Fruit fly (Drosophila melanogaster) whole organism, embryonic: ENCODE results near the gene scrib.

Source experiments
- Adf1 ChIP-seq: fragments of 200-800 bp; sonication (Bioruptor generic); IDR thresholded peaks from 2 replicates; pipeline ENCODE4 v1.3.6; 2022; ENCODE audit warnings: missing biosample characterization, missing genetic modification characterization
- Aef1 ChIP-seq: fragments of 200-800 bp; sonication (Bioruptor generic); IDR thresholded peaks from 3 replicates; pipeline ENCODE4 v1.3.6; 2022; ENCODE audit warnings: missing biosample characterization, missing genetic modification characterization
- CG10267 ChIP-seq: fragments of 200-800 bp; sonication (Bioruptor generic); optimal IDR thresholded peaks from 2 replicates; lab custom pipeline; 2018; ENCODE audit warnings: missing biosample characterization, mild to moderate bottlenecking, missing genetic modification characterization, moderate library complexity
- CG10366 ChIP-seq: fragments of 200-800 bp; sonication (Bioruptor generic); IDR thresholded peaks from 2 replicates; pipeline ENCODE4 v1.3.6; 2022; ENCODE audit warnings: missing biosample characterization, missing genetic modification characterization
- CG11560 ChIP-seq: fragments of 200-800 bp; sonication (Bioruptor generic); IDR thresholded peaks from 3 replicates; pipeline ENCODE4 v1.3.6; 2022; ENCODE audit warnings: missing biosample characterization, missing genetic modification characterization
- CG1233 ChIP-seq: fragments of 200-800 bp; sonication (Bioruptor generic); optimal IDR thresholded peaks from 4 replicates; lab custom pipeline; 2018; ENCODE audit warnings: missing biosample characterization, mild to moderate bottlenecking, missing genetic modification characterization
- CG15073 ChIP-seq: fragments of 200-800 bp; sonication (Bioruptor generic); optimal IDR thresholded peaks from 2 replicates; lab custom pipeline; 2016; ENCODE audit warnings: missing biosample characterization, missing genetic modification characterization
- CG1603 ChIP-seq: fragments of 200-800 bp; sonication (Bioruptor generic); optimal IDR thresholded peaks from 2 replicates; lab custom pipeline; 2019; ENCODE audit warnings: missing biosample characterization, mild to moderate bottlenecking, missing genetic modification characterization, moderate library complexity
- CG18619 ChIP-seq: fragments of 200-800 bp; sonication (Bioruptor generic); optimal IDR thresholded peaks from 3 replicates; lab custom pipeline; 2017; ENCODE audit warnings: missing biosample characterization, mild to moderate bottlenecking, missing genetic modification characterization
- CG34224 ChIP-seq: fragments of 200-800 bp; sonication (Bioruptor generic); IDR thresholded peaks from 3 replicates; pipeline ENCODE4 v1.3.6; 2022; ENCODE audit warnings: missing biosample characterization, missing genetic modification characterization; ENCODE audit not compliant: partially characterized antibody
- CG4707 ChIP-seq: fragments of 200-800 bp; sonication (Bioruptor generic); optimal IDR thresholded peaks from 2 replicates; lab custom pipeline; 2018; ENCODE audit warnings: missing biosample characterization, mild to moderate bottlenecking, missing genetic modification characterization, moderate library complexity
- CG5180 ChIP-seq: fragments of 200-800 bp; sonication (Bioruptor generic); optimal IDR thresholded peaks from 3 replicates; lab custom pipeline; 2017; ENCODE audit warnings: missing biosample characterization, missing genetic modification characterization, mild to moderate bottlenecking, moderate library complexity, missing genetic modification reagents
- CG6254 ChIP-seq: fragments of 200-800 bp; sonication (Bioruptor generic); optimal IDR thresholded peaks from 3 replicates; lab custom pipeline; 2017; ENCODE audit warnings: mild to moderate bottlenecking, missing biosample characterization, missing genetic modification reagents, missing genetic modification characterization
- CG6791 ChIP-seq: fragments of 200-800 bp; sonication (Bioruptor generic); IDR thresholded peaks from 3 replicates; pipeline ENCODE4 v1.3.6; 2022; ENCODE audit warnings: missing biosample characterization, missing genetic modification characterization; ENCODE audit not compliant: partially characterized antibody
- CG8089 ChIP-seq: fragments of 200-800 bp; sonication (Bioruptor generic); optimal IDR thresholded peaks from 3 replicates; lab custom pipeline; 2016; ENCODE audit warnings: missing biosample characterization, missing genetic modification characterization
- CG8359 ChIP-seq: fragments of 200-800 bp; sonication (Bioruptor generic); optimal IDR thresholded peaks from 2 replicates; lab custom pipeline; 2017; ENCODE audit warnings: missing biosample characterization, mild to moderate bottlenecking, missing genetic modification characterization, borderline replicate concordance
- CG9876 ChIP-seq: fragments of 200-800 bp; sonication (Bioruptor generic); optimal IDR thresholded peaks from 2 replicates; lab custom pipeline; 2016; ENCODE audit warnings: missing biosample characterization, missing genetic modification characterization
- CTCF ChIP-seq: fragments of 200-800 bp; sonication (Bioruptor generic); optimal IDR thresholded peaks from 2 replicates; lab custom pipeline; 2017; ENCODE audit warnings: missing biosample characterization, mild to moderate bottlenecking, missing genetic modification characterization, moderate library complexity
- Dref ChIP-seq: fragments of 200-800 bp; sonication (Bioruptor generic); IDR thresholded peaks from 2 replicates; pipeline ENCODE4 v1.3.6; 2022; ENCODE audit warnings: missing biosample characterization, missing genetic modification characterization
- Drgx ChIP-seq: fragments of 200-800 bp; sonication (Bioruptor generic); IDR thresholded peaks from 2 replicates; pipeline ENCODE4 v1.3.6; 2022; ENCODE audit warnings: missing biosample characterization, missing genetic modification characterization
- ERR ChIP-seq: fragments of 200-800 bp; sonication (Bioruptor generic); optimal IDR thresholded peaks from 2 replicates; lab custom pipeline; 2016; ENCODE audit warnings: missing biosample characterization, missing genetic modification characterization
- Gug ChIP-seq: fragments of 200-800 bp; sonication (Bioruptor generic); IDR thresholded peaks from 4 replicates; pipeline ENCODE4 v1.3.6; 2022; ENCODE audit warnings: missing biosample characterization, missing genetic modification characterization
- Hmr ChIP-seq: fragments of 200-800 bp; sonication (Bioruptor generic); optimal IDR thresholded peaks from 3 replicates; lab custom pipeline; 2017; ENCODE audit warnings: mild to moderate bottlenecking, missing biosample characterization, missing genetic modification reagents, missing genetic modification characterization
- Hsf ChIP-seq: fragments of 200-800 bp; sonication (Bioruptor generic); optimal IDR thresholded peaks from 3 replicates; lab custom pipeline; 2016; ENCODE audit warnings: missing biosample characterization, missing genetic modification characterization
- Kr ChIP-seq: fragments of 200-800 bp; sonication (Bioruptor generic); optimal IDR thresholded peaks from 2 replicates; lab custom pipeline; 2017; ENCODE audit warnings: missing biosample characterization, mild to moderate bottlenecking, missing genetic modification characterization
- MTF-1 ChIP-seq: fragments of 200-800 bp; sonication (Bioruptor generic); optimal IDR thresholded peaks from 2 replicates; lab custom pipeline; 2018; ENCODE audit warnings: missing biosample characterization, mild to moderate bottlenecking, missing genetic modification characterization, borderline replicate concordance
- Med ChIP-seq: fragments of 200-800 bp; sonication (Bioruptor generic); peaks from one replicate; lab custom pipeline; 2016; ENCODE audit warnings: missing biosample characterization, missing genetic modification characterization, mild to moderate bottlenecking, inconsistent platforms, moderate library complexity
- Nf-YC ChIP-seq: fragments of 200-800 bp; optimal IDR thresholded peaks from 3 replicates; lab custom pipeline; 2019; ENCODE audit warnings: missing biosample characterization, mild to moderate bottlenecking, missing genetic modification characterization, moderate library complexity
- Optix ChIP-seq: fragments of 200-800 bp; sonication (Bioruptor generic); IDR thresholded peaks from 3 replicates; pipeline ENCODE4 v1.3.6; 2022; ENCODE audit warnings: missing biosample characterization, missing genetic modification characterization
- Sin3A ChIP-seq: fragments of >200 bp; optimal IDR thresholded peaks from 2 replicates; lab custom pipeline; 2018
- Sox102F ChIP-seq: fragments of 200-800 bp; sonication (Bioruptor generic); optimal IDR thresholded peaks from 2 replicates; lab custom pipeline; 2018; ENCODE audit warnings: missing biosample characterization, mild to moderate bottlenecking, missing genetic modification characterization, moderate library complexity
- ara ChIP-seq: fragments of 200-800 bp; sonication (Bioruptor generic); IDR thresholded peaks from 2 replicates; pipeline ENCODE4 v1.3.6; 2022; ENCODE audit warnings: missing biosample characterization, missing genetic modification characterization
- btn ChIP-seq: fragments of 200-800 bp; sonication (Bioruptor generic); optimal IDR thresholded peaks from 2 replicates; lab custom pipeline; 2016; ENCODE audit warnings: missing biosample characterization, missing genetic modification characterization
- caup ChIP-seq: fragments of 200-800 bp; sonication (Bioruptor generic); optimal IDR thresholded peaks from 3 replicates; lab custom pipeline; 2017; ENCODE audit warnings: missing biosample characterization, mild to moderate bottlenecking, missing genetic modification characterization, moderate library complexity; ENCODE audit not compliant: severe bottlenecking
- chinmo ChIP-seq: fragments of 200-800 bp; sonication (Bioruptor generic); IDR thresholded peaks from 4 replicates; pipeline ENCODE4 v1.3.6; 2022; ENCODE audit warnings: missing biosample characterization, missing genetic modification characterization; ENCODE audit not compliant: partially characterized antibody
- corto ChIP-seq: fragments of 200-800 bp; sonication (Bioruptor generic); optimal IDR thresholded peaks from 2 replicates; lab custom pipeline; 2016; ENCODE audit warnings: missing biosample characterization, mild to moderate bottlenecking, missing genetic modification characterization, moderate library complexity
- cwo ChIP-seq: fragments of 200-800 bp; sonication (Bioruptor generic); optimal IDR thresholded peaks from 3 replicates; lab custom pipeline; 2017; ENCODE audit warnings: missing biosample characterization, missing genetic modification characterization, mild to moderate bottlenecking, moderate library complexity, missing genetic modification reagents
- disco-r ChIP-seq: fragments of 200-800 bp; sonication (Bioruptor generic); optimal IDR thresholded peaks from 2 replicates; lab custom pipeline; 2016; ENCODE audit warnings: missing biosample characterization, missing genetic modification characterization
- emc ChIP-seq: fragments of 200-800 bp; sonication (Bioruptor generic); optimal IDR thresholded peaks from 2 replicates; lab custom pipeline; 2016; ENCODE audit warnings: missing biosample characterization, missing genetic modification characterization
- ewg ChIP-seq: fragments of 200-800 bp; sonication (Bioruptor generic); optimal IDR thresholded peaks from 3 replicates; lab custom pipeline; 2017; ENCODE audit warnings: mild to moderate bottlenecking, missing biosample characterization, missing genetic modification reagents, missing genetic modification characterization
- fd64A ChIP-seq: fragments of 200-800 bp; sonication (Bioruptor generic); optimal IDR thresholded peaks from 3 replicates; lab custom pipeline; 2018; ENCODE audit warnings: missing biosample characterization, mild to moderate bottlenecking, missing genetic modification characterization
- gce ChIP-seq: fragments of 200-800 bp; sonication (Bioruptor generic); IDR thresholded peaks from 3 replicates; pipeline ENCODE4 v1.3.6; 2022; ENCODE audit warnings: missing biosample characterization, missing genetic modification characterization
- hth ChIP-seq: fragments of >200 bp; optimal IDR thresholded peaks from 2 replicates; lab custom pipeline; 2017; ENCODE audit warnings: inconsistent platforms
- kay ChIP-seq: fragments of 200-800 bp; sonication (Bioruptor generic); optimal IDR thresholded peaks from 2 replicates; lab custom pipeline; 2016; ENCODE audit warnings: missing biosample characterization, missing genetic modification characterization
- klu ChIP-seq: fragments of 200-800 bp; sonication (Bioruptor generic); IDR thresholded peaks from 2 replicates; pipeline ENCODE4 v1.3.6; 2022; ENCODE audit warnings: missing biosample characterization, missing genetic modification characterization
- kni ChIP-seq: fragments of 200-800 bp; sonication (Bioruptor generic); optimal IDR thresholded peaks from 3 replicates; lab custom pipeline; 2017; ENCODE audit warnings: mild to moderate bottlenecking, missing biosample characterization, missing genetic modification reagents, missing genetic modification characterization
- mld ChIP-seq: fragments of 200-800 bp; sonication (Bioruptor generic); IDR thresholded peaks from 3 replicates; pipeline ENCODE4 v1.3.6; 2022; ENCODE audit warnings: missing biosample characterization, missing genetic modification characterization; ENCODE audit not compliant: partially characterized antibody
- scrt ChIP-seq: fragments of 200-800 bp; sonication (Bioruptor generic); optimal IDR thresholded peaks from 2 replicates; lab custom pipeline; 2018; ENCODE audit warnings: missing biosample characterization, mild to moderate bottlenecking, missing genetic modification characterization, moderate library complexity
- stc ChIP-seq: fragments of 200-800 bp; sonication (Bioruptor generic); IDR thresholded peaks from 2 replicates; pipeline ENCODE4 v1.3.6; 2022; ENCODE audit warnings: missing biosample characterization, missing genetic modification characterization
- tna ChIP-seq: fragments of 200-800 bp; sonication (Bioruptor generic); IDR thresholded peaks from 2 replicates; pipeline ENCODE4 v1.3.6; 2022; ENCODE audit warnings: missing biosample characterization, missing genetic modification characterization; ENCODE audit not compliant: partially characterized antibody
- trem ChIP-seq: fragments of 200-800 bp; optimal IDR thresholded peaks from 3 replicates; lab custom pipeline; 2019; ENCODE audit warnings: missing biosample characterization, mild to moderate bottlenecking, missing genetic modification characterization, moderate library complexity
- vfl ChIP-seq: fragments of 200-800 bp; sonication (Bioruptor generic); optimal IDR thresholded peaks from 2 replicates; lab custom pipeline; 2016; ENCODE audit warnings: missing biosample characterization, missing genetic modification characterization

Gene scrib

dm6 chr3R:26547660-26548067 lies 11.5 kb downstream of the scrib start (continued):
- TF ChIP-seq Hsf (GFP tag; lab: Kevin White, UChicago): peak; percentile 39
- TF ChIP-seq CG11560 (tag; lab: Robert Waterston, UW): no peak
- no peak for TF ChIP-seq kay (GFP tag; lab: Kevin White, UChicago)
- TF ChIP-seq corto: no peak
- no peak for TF ChIP-seq CG1233 (GFP tag; lab: Kevin White, UChicago)
- TF ChIP-seq CG9876 (GFP tag; lab: Kevin White, UChicago): no peak
- no peak for TF ChIP-seq Optix
- TF ChIP-seq CG15073 (GFP tag; lab: Kevin White, UChicago): no peak
- TF ChIP-seq stc (GFP tag; lab: Robert Waterston, UW): no peak
- peak; percentile 22 for TF ChIP-seq disco-r (GFP tag; lab: Kevin White, UChicago)
- TF ChIP-seq btn (GFP tag; lab: Kevin White, UChicago): no peak
- TF ChIP-seq Med: peak; percentile 77
- no peak for TF ChIP-seq CG8089 (GFP tag; lab: Kevin White, UChicago)
- no peak for TF ChIP-seq Dref (GFP tag; lab: Robert Waterston, UW)
- TF ChIP-seq CTCF: no peak
- no peak for TF ChIP-seq emc
- peak; percentile 26 for TF ChIP-seq trem (tag; lab: Kevin White, UChicago)
- TF ChIP-seq tna (GFP tag; lab: Robert Waterston, UW): no peak
- no peak for TF ChIP-seq chinmo (GFP tag; lab: Robert Waterston, UW)
- peak; percentile 33 for TF ChIP-seq CG1603 (tag; lab: Kevin White, UChicago)
- peak; percentile 29 for TF ChIP-seq cwo (GFP tag; lab: Kevin White, UChicago)
- TF ChIP-seq CG8359 (GFP tag; lab: Kevin White, UChicago): no peak
- TF ChIP-seq ara (GFP tag; lab: Robert Waterston, UW): no peak
- TF ChIP-seq CG4707 (GFP tag; lab: Kevin White, UChicago): no peak
- TF ChIP-seq hth: no peak
- TF ChIP-seq Adf1 (GFP tag; lab: Robert Waterston, UW): no peak
- peak; percentile 40 for TF ChIP-seq CG6254 (GFP tag; lab: Kevin White, UChicago)
- no peak for TF ChIP-seq klu
- TF ChIP-seq CG10366 (GFP tag; lab: Robert Waterston, UW): peak; percentile 18; the same call in 1 of the 2 replicates
- peak; percentile 76 for TF ChIP-seq Drgx (GFP tag; lab: Robert Waterston, UW)
- no peak for TF ChIP-seq ewg (GFP tag; lab: Kevin White, UChicago)
- no peak for TF ChIP-seq MTF-1 (GFP tag; lab: Kevin White, UChicago)
- no peak for TF ChIP-seq CG6791
- TF ChIP-seq Hmr: peak; percentile 59
- TF ChIP-seq Kr (GFP tag; lab: Kevin White, UChicago): no peak
- no peak for TF ChIP-seq Aef1
- no peak for TF ChIP-seq vfl
- peak; percentile 53 for TF ChIP-seq Sox102F (GFP tag; lab: Kevin White, UChicago)
- no peak for TF ChIP-seq scrt (GFP tag; lab: Kevin White, UChicago)
- no peak for TF ChIP-seq Sin3A (lab: Kevin White, UChicago)
- TF ChIP-seq mld (GFP tag; lab: Robert Waterston, UW): no peak
- peak; percentile 62 for TF ChIP-seq caup (GFP tag; lab: Kevin White, UChicago)
- TF ChIP-seq CG5180 (GFP tag; lab: Kevin White, UChicago): no peak
- TF ChIP-seq CG18619 (GFP tag; lab: Kevin White, UChicago): peak; percentile 13
- peak; percentile 39 for TF ChIP-seq CG10267 (tag; lab: Kevin White, UChicago)
- TF ChIP-seq gce (GFP tag; lab: Robert Waterston, UW): 0 out of 3 replicates have a peak, but pooled peaks have one; percentile 18
- no peak for TF ChIP-seq ERR (GFP tag; lab: Kevin White, UChicago)
- TF ChIP-seq CG34224 (GFP tag; lab: Robert Waterston, UW): no peak
- TF ChIP-seq kni: peak; percentile 44
- no peak for TF ChIP-seq Nf-YC
- TF ChIP-seq Gug (GFP tag; lab: Robert Waterston, UW): no peak
- no peak for TF ChIP-seq fd64A (GFP tag; lab: Kevin White, UChicago)
